Fruit fly (Drosophila melanogaster): ENCODE data around the gene CG5715.

DNA sequence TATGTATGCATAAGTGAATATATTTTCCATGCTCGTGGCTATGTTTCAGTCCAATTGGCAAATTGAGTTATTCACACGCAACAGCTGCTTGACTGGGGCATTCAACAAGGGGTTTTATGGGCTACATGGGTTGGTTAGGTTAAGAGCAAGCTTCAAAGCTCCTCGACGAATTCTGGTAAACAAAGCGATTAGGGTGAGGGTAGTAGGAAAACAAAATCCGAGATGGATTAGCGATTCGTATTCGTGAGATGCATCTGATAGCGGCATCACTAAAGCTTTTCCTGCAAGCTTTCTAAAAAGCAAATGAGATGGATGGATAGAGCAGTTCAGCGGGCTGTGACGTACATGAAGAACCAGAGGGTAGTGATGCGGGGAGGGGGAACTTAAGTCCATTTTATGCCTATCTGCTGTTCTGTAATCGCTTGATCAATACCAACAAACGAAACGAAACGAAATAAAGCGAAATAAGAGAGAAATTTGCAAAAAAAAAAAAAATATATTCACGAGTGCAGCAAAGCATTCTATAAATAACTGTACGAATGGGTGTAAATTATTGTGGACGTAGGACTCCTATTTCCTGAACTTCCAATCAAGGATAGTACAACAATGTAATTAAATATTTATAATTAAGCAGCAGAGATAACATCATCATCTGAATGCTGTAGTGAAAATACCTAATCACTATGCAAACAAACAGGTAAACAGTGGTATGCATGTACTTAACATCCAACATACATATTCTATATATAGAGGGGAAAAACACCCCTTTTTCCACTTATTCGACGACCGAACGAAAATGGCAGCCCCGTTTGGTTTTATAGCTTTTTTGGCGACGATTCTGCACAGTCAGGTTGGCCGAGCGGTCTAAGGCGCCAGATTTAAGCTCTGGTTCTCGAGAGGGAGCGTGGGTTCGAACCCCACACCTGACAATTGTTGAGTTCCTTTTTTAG is 29.5 kb downstream of the CG5715 start:
- no peak for TF ChIP-seq usp (GFP tag; optimal IDR thresholded peaks at IDR 0.05)
- TF ChIP-seq Jra (GFP tag; optimal IDR thresholded peaks at IDR 0.05): no peak
- no peak for TF ChIP-seq dl (GFP tag; optimal IDR thresholded peaks at IDR 0.05; ENCODE audit: insufficient read depth in 1 of 2, partially characterized antibody in 2 of 2)
- TF ChIP-seq CG32264 (GFP tag; optimal IDR thresholded peaks at IDR 0.05): no peak
- TF ChIP-seq pan (optimal IDR thresholded peaks at IDR 0.05): no peak
- no peak for TF ChIP-seq br (GFP tag; optimal IDR thresholded peaks at IDR 0.05)
- TF ChIP-seq foxo (GFP tag; optimal IDR thresholded peaks at IDR 0.05): no peak
- no peak for TF ChIP-seq GATAd (GFP tag; optimal IDR thresholded peaks at IDR 0.05)
- no peak for TF ChIP-seq CrebA (GFP tag; optimal IDR thresholded peaks at IDR 0.05; ENCODE audit: borderline replicate concordance)
- no peak for TF ChIP-seq h (GFP tag; optimal IDR thresholded peaks at IDR 0.05)

Measured in whole organism, wandering third instar larva.